Fruit fly (Drosophila melanogaster) whole organism, prepupa: ENCODE measurements around the gene smp-30.

Experiments used
- Blimp-1 ChIP-seq: fragments of 200-800 bp; sonication (Bioruptor generic); optimal IDR thresholded peaks from 3 replicates; lab custom pipeline; 2017; ENCODE audit warnings: missing biosample characterization, missing genetic modification characterization, mild to moderate bottlenecking, moderate library complexity, missing genetic modification reagents
- CG10669 ChIP-seq: fragments of 200-800 bp; sonication (Bioruptor generic); optimal IDR thresholded peaks from 3 replicates; lab custom pipeline; 2018; ENCODE audit warnings: missing biosample characterization, mild to moderate bottlenecking, missing genetic modification characterization, moderate library complexity
- CG11294 ChIP-seq: fragments of 200-800 bp; sonication (Bioruptor generic); IDR thresholded peaks from 2 replicates; pipeline ENCODE4 v1.3.6; 2022; ENCODE audit warnings: missing biosample characterization, missing genetic modification characterization
- CG11762 ChIP-seq: fragments of 200-800 bp; sonication (Bioruptor generic); optimal IDR thresholded peaks from 3 replicates; lab custom pipeline; 2016; ENCODE audit warnings: missing biosample characterization, missing genetic modification characterization; ENCODE audit not compliant: insufficient read depth
- CG15336 ChIP-seq: fragments of 200-800 bp; sonication (Bioruptor generic); IDR thresholded peaks from 2 replicates; pipeline ENCODE4 v1.3.6; 2022; ENCODE audit warnings: missing biosample characterization, missing genetic modification characterization
- CG1621 ChIP-seq: fragments of 200-800 bp; sonication (Bioruptor generic); optimal IDR thresholded peaks from 3 replicates; lab custom pipeline; 2018; ENCODE audit warnings: missing biosample characterization, mild to moderate bottlenecking, missing genetic modification characterization
- CG16779 ChIP-seq: fragments of 200-800 bp; sonication (Bioruptor generic); optimal IDR thresholded peaks from 3 replicates; lab custom pipeline; 2017; ENCODE audit warnings: missing biosample characterization, mild to moderate bottlenecking, missing genetic modification characterization
- CG3032 ChIP-seq: fragments of 200-800 bp; optimal IDR thresholded peaks from 2 replicates; lab custom pipeline; 2019; ENCODE audit warnings: missing biosample characterization, mild to moderate bottlenecking, missing genetic modification characterization, moderate library complexity
- CG31627 ChIP-seq: fragments of 200-800 bp; sonication (Bioruptor generic); optimal IDR thresholded peaks from 3 replicates; lab custom pipeline; 2016; ENCODE audit warnings: missing biosample characterization, missing genetic modification characterization
- CG32006 ChIP-seq: fragments of 200-800 bp; sonication (Bioruptor generic); optimal IDR thresholded peaks from 3 replicates; lab custom pipeline; 2017; ENCODE audit warnings: missing biosample characterization, mild to moderate bottlenecking, missing genetic modification characterization
- CG34406 ChIP-seq: fragments of 200-800 bp; sonication (Bioruptor generic); optimal IDR thresholded peaks from 3 replicates; lab custom pipeline; 2016; ENCODE audit warnings: missing biosample characterization, missing genetic modification characterization
- CG3919 ChIP-seq: fragments of 200-800 bp; sonication (Bioruptor generic); optimal IDR thresholded peaks from 3 replicates; lab custom pipeline; 2016; ENCODE audit warnings: missing biosample characterization, missing genetic modification characterization
- CG6163 ChIP-seq: fragments of 200-800 bp; sonication (Bioruptor generic); IDR thresholded peaks from 3 replicates; pipeline ENCODE4 v1.3.6; 2022; ENCODE audit warnings: missing biosample characterization, missing genetic modification characterization
- CG6792 ChIP-seq: fragments of 200-800 bp; sonication (Bioruptor generic); optimal IDR thresholded peaks from 3 replicates; lab custom pipeline; 2016; ENCODE audit warnings: missing biosample characterization, missing genetic modification characterization
- CG6808 ChIP-seq: fragments of 200-800 bp; sonication (Bioruptor generic); optimal IDR thresholded peaks from 3 replicates; lab custom pipeline; 2017; ENCODE audit warnings: missing biosample characterization, missing genetic modification characterization, mild to moderate bottlenecking, moderate library complexity, missing genetic modification reagents
- CG6854 ChIP-seq: fragments of 200-800 bp; sonication (Bioruptor generic); optimal IDR thresholded peaks from 2 replicates; lab custom pipeline; 2017; ENCODE audit warnings: missing biosample characterization, mild to moderate bottlenecking, missing genetic modification characterization
- CG7368 ChIP-seq: fragments of 200-800 bp; sonication (Bioruptor generic); optimal IDR thresholded peaks from 3 replicates; lab custom pipeline; 2016; ENCODE audit warnings: missing biosample characterization, missing genetic modification characterization
- CG9139 ChIP-seq: fragments of 200-800 bp; sonication (Bioruptor generic); optimal IDR thresholded peaks from 3 replicates; lab custom pipeline; 2017; ENCODE audit warnings: missing biosample characterization, mild to moderate bottlenecking, missing genetic modification characterization
- Eip78C ChIP-seq: fragments of 200-800 bp; sonication (Bioruptor generic); peaks from one replicate; lab custom pipeline; 2016; ENCODE audit warnings: missing biosample characterization, missing genetic modification characterization
- Eip93F ChIP-seq: fragments of 200-800 bp; sonication (Bioruptor generic); optimal IDR thresholded peaks from 2 replicates; lab custom pipeline; 2016; ENCODE audit warnings: missing biosample characterization, mild to moderate bottlenecking, missing genetic modification characterization
- Ets21C ChIP-seq: fragments of 200-800 bp; sonication (Bioruptor generic); optimal IDR thresholded peaks from 3 replicates; lab custom pipeline; 2016; ENCODE audit warnings: missing biosample characterization, missing genetic modification characterization
- Ets96B ChIP-seq: fragments of 200-800 bp; optimal IDR thresholded peaks from 2 replicates; lab custom pipeline; 2019; ENCODE audit warnings: missing biosample characterization, mild to moderate bottlenecking, missing genetic modification characterization, moderate library complexity
- Gug ChIP-seq: fragments of 200-800 bp; sonication (Bioruptor generic); IDR thresholded peaks from 2 replicates; pipeline ENCODE4 v1.3.6; 2022; ENCODE audit warnings: missing biosample characterization, missing genetic modification characterization
- Hr38 ChIP-seq: sonication (Bioruptor generic); optimal IDR thresholded peaks from 2 replicates; lab custom pipeline; 2016; ENCODE audit warnings: missing biosample characterization, missing genetic modification characterization
- Hr39 ChIP-seq: fragments of 200-800 bp; sonication (Bioruptor generic); optimal IDR thresholded peaks from 2 replicates; lab custom pipeline; 2016; ENCODE audit warnings: missing biosample characterization, missing genetic modification characterization
- Hr4 ChIP-seq: fragments of 200-800 bp; sonication (Bioruptor generic); optimal IDR thresholded peaks from 3 replicates; lab custom pipeline; 2016; ENCODE audit warnings: missing biosample characterization, missing genetic modification characterization
- OdsH ChIP-seq: fragments of 200-800 bp; sonication (Bioruptor generic); optimal IDR thresholded peaks from 3 replicates; lab custom pipeline; 2016; ENCODE audit warnings: missing biosample characterization, missing genetic modification characterization
- Smox ChIP-seq: fragments of 200-800 bp; sonication (Bioruptor generic); optimal IDR thresholded peaks from 3 replicates; lab custom pipeline; 2016; ENCODE audit warnings: missing biosample characterization, missing genetic modification characterization
- Sox14 ChIP-seq: fragments of 200-800 bp; sonication (Bioruptor generic); optimal IDR thresholded peaks from 3 replicates; lab custom pipeline; 2016; ENCODE audit warnings: missing biosample characterization, missing genetic modification characterization
- Sox15 ChIP-seq: fragments of 200-800 bp; sonication (Bioruptor generic); optimal IDR thresholded peaks from 3 replicates; lab custom pipeline; 2016; ENCODE audit warnings: missing biosample characterization, missing genetic modification characterization
- achi ChIP-seq: fragments of 200-800 bp; sonication (Bioruptor generic); optimal IDR thresholded peaks from 3 replicates; lab custom pipeline; 2016; ENCODE audit warnings: missing biosample characterization, missing genetic modification characterization
- dac ChIP-seq: fragments of 200-800 bp; sonication (Bioruptor generic); optimal IDR thresholded peaks from 2 replicates; lab custom pipeline; 2017; ENCODE audit warnings: missing biosample characterization, mild to moderate bottlenecking, missing genetic modification characterization
- eg ChIP-seq: fragments of 200-800 bp; sonication (Bioruptor generic); IDR thresholded peaks from 3 replicates; pipeline ENCODE4 v1.3.6; 2022; ENCODE audit warnings: missing biosample characterization, missing genetic modification characterization
- esn ChIP-seq: fragments of 200-800 bp; sonication (Bioruptor generic); optimal IDR thresholded peaks from 2 replicates; lab custom pipeline; 2016; ENCODE audit warnings: missing biosample characterization, mild to moderate bottlenecking, missing genetic modification characterization, moderate library complexity
- fd59A ChIP-seq: fragments of 200-800 bp; sonication (Bioruptor generic); optimal IDR thresholded peaks from 2 replicates; lab custom pipeline; 2017; ENCODE audit warnings: missing biosample characterization, mild to moderate bottlenecking, missing genetic modification characterization, missing genetic modification reagents
- fkh ChIP-seq: fragments of 200-800 bp; sonication (Bioruptor generic); optimal IDR thresholded peaks from 3 replicates; lab custom pipeline; 2017; ENCODE audit warnings: missing biosample characterization, mild to moderate bottlenecking, missing genetic modification characterization, moderate library complexity
- lz ChIP-seq: fragments of 200-800 bp; sonication (Bioruptor generic); optimal IDR thresholded peaks from 3 replicates; lab custom pipeline; 2016; ENCODE audit warnings: missing biosample characterization, missing genetic modification characterization
- net ChIP-seq: fragments of 200-800 bp; sonication (Bioruptor generic); optimal IDR thresholded peaks from 3 replicates; lab custom pipeline; 2016; ENCODE audit warnings: missing biosample characterization, missing genetic modification characterization
- pdm3 ChIP-seq: fragments of 200-800 bp; sonication (Bioruptor generic); optimal IDR thresholded peaks from 3 replicates; lab custom pipeline; 2016; ENCODE audit warnings: missing biosample characterization, missing genetic modification characterization
- spab ChIP-seq: fragments of 200-800 bp; sonication (Bioruptor generic); optimal IDR thresholded peaks from 2 replicates; lab custom pipeline; 2017; ENCODE audit warnings: missing biosample characterization, mild to moderate bottlenecking, missing genetic modification characterization, missing genetic modification reagents
- svp ChIP-seq: fragments of 200-800 bp; sonication (Bioruptor generic); peaks from one replicate; lab custom pipeline; 2016; ENCODE audit warnings: missing biosample characterization, missing genetic modification characterization
- vri ChIP-seq: fragments of 200-800 bp; sonication (Bioruptor generic); optimal IDR thresholded peaks from 3 replicates; lab custom pipeline; 2016; ENCODE audit warnings: missing biosample characterization, mild to moderate bottlenecking, missing genetic modification characterization

The smp-30 gene

DNA sequence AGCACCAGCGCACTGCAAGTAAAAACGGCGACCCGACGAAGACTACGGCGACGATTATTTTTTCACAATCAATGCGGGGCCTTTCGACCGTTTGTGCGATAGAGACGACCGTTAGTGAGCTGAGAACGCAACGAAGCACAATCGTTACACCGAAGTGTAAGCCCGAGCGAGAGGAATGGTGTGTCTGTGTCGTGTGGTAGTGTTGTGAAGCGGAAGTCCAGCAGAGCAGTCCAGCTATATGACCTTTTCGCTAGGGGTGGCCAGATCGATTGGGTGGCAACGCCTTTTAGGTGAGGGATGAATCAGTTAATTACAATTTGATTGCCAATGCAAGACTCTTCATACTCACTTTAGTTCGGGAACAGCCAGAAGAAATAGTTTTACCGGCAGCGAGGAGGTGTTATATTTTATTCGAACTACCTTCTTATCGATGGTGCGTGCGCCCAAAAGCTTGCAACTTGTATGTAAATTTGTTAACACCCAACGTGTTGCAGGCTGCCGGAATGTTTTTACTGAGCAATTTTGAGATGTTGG is 10.3 kb downstream of the smp-30 start (continued):
- TF ChIP-seq Sox14 (GFP tag; lab: Kevin White, UChicago) = peak; percentile 73
- TF ChIP-seq OdsH (GFP tag; lab: Kevin White, UChicago) = peak; percentile 38
- peak; percentile 65 for TF ChIP-seq CG9139 (GFP tag; lab: Kevin White, UChicago)
- TF ChIP-seq CG34406 = peak; percentile 30
- TF ChIP-seq net (GFP tag; lab: Kevin White, UChicago) = peak; percentile 42
- no peak for TF ChIP-seq Sox15
- TF ChIP-seq CG6163 (GFP tag; lab: Robert Waterston, UW) = peak; percentile 77
- no peak for TF ChIP-seq CG11294 (GFP tag; lab: Robert Waterston, UW)
- TF ChIP-seq Hr39 = peak; percentile 65
- TF ChIP-seq dac (GFP tag; lab: Kevin White, UChicago) = peak; percentile 11
- TF ChIP-seq Smox (GFP tag; lab: Kevin White, UChicago) = peak; percentile 34
- TF ChIP-seq achi = peak; percentile 40
- peak; percentile 2 for TF ChIP-seq fd59A (GFP tag; lab: Kevin White, UChicago)
- TF ChIP-seq Eip78C (GFP tag; lab: Kevin White, UChicago) = peak; percentile 77
- peak; percentile 66 for TF ChIP-seq CG6854
- peak; percentile 38 for TF ChIP-seq esn
- TF ChIP-seq eg (GFP tag; lab: Robert Waterston, UW) = peak; percentile 62
- TF ChIP-seq Gug = no peak
- TF ChIP-seq Hr38 (GFP tag; lab: Kevin White, UChicago) = no peak
- TF ChIP-seq lz (GFP tag; lab: Kevin White, UChicago) = peak; percentile 62
- TF ChIP-seq Blimp-1 (GFP tag; lab: Kevin White, UChicago) = no peak
- peak; percentile 28 for TF ChIP-seq CG16779
- peak; percentile 7 for TF ChIP-seq Ets96B (tag; lab: Kevin White, UChicago)
- TF ChIP-seq, all 60 proteins: peak for 47

DNA sequence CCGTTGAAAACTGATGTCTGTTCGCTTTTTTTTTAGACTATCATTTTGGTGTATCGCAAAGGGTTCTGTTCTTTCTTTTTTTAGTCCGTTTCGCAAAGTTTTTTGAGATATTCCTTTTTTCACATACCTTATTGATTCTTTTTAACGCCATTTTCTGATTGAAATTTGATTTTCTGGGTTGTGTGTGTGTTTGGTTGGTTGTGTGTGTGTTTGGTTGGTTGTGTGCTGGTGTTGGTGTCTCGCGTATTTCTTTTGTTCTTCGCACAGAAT is 10.9 kb downstream of the smp-30 start:
- TF ChIP-seq Ets96B (tag; lab: Kevin White, UChicago) (no peak), vri (GFP tag; lab: Kevin White, UChicago) (no peak), achi (no peak), OdsH (GFP tag; lab: Kevin White, UChicago) (no peak), net (GFP tag; lab: Kevin White, UChicago) (no peak), CG6808 (GFP tag; lab: Kevin White, UChicago) (no peak), CG34406 (no peak), CG10669 (GFP tag; lab: Kevin White, UChicago) (no peak), Eip93F (GFP tag; lab: Kevin White, UChicago) (no peak), CG32006 (GFP tag; lab: Kevin White, UChicago) (no peak), CG7368 (no peak), Smox (GFP tag; lab: Kevin White, UChicago) (no peak), lz (GFP tag; lab: Kevin White, UChicago) (no peak), Ets21C (no peak)

DNA sequence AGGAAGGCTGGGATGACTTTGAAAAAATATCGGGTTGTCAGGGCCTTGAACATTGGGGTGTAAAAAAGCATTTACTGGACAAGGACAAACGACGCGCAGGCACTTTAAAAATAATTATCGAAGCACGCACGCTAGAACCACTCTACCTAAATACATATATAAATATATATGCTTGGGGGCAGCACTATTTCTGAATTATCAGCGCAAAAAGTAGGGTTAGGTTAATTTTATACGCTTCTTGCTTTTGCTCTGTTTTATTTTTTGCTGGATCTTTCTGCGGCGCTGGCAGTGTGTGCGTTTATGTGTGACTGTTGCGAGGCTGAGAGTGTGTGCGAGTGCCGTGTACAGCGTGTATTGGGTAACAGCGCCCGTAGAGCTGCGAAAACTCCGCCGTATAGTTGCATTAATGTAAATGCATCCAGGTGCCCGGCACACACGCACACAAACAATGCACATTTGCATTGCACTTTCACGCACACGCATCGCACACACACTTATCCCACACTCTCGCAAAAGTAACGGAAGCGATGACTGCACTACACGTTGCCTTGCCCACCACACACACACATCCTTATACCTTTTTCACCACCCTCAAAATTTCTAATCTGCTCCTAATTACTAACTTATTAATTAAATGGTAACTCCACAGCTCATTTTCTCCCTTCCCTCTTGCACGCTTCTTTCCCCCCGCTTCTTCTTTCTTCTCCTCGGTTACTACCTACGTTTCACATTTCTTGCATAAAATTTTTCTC is 11.4 kb downstream of the smp-30 start:
- no peak for TF ChIP-seq OdsH (GFP tag; lab: Kevin White, UChicago)
- TF ChIP-seq CG15336 (GFP tag; lab: Robert Waterston, UW) = 0 out of 2 replicates have a peak, but pooled peaks have one; percentile 25
- TF ChIP-seq CG3919 (GFP tag; lab: Kevin White, UChicago) = peak; percentile 7
- peak; percentile 40; the same call in 1 of the 3 replicates for TF ChIP-seq CG6163 (GFP tag; lab: Robert Waterston, UW)
- peak; percentile 83 for TF ChIP-seq CG1621 (tag; lab: Kevin White, UChicago)

DNA sequence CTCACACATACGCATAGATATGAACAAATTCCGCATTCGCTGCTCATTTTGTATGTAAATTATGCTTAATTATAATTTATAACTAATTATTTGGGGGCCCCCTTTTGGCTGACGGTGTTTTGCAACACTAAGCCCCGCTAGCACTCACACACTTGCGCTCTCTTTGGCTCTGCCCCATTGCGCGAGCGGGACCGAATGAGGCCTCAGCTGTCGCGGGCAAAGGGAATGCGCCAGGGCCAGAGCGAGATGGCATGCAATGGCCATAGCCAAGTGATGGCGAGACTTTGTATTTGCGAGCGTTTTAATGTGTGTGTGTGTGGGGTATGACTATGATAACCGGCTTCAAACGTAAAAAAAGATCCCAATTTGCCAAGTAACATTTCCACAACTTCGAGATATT is 12.0 kb downstream of the smp-30 start:
- TF ChIP-seq CG3919 (GFP tag; lab: Kevin White, UChicago) (peak; percentile 24), CG6792 (no peak), spab (GFP tag; lab: Kevin White, UChicago) (peak; percentile 12), Hr4 (GFP tag; lab: Kevin White, UChicago) (no peak), Eip93F (GFP tag; lab: Kevin White, UChicago) (peak; percentile 45), CG6854 (peak; percentile 45), Ets21C (no peak), CG9139 (GFP tag; lab: Kevin White, UChicago) (peak; percentile 18), CG1621 (tag; lab: Kevin White, UChicago) (peak; percentile 47), CG31627 (no peak), CG3032 (tag; lab: Kevin White, UChicago) (peak; percentile 35), svp (GFP tag; lab: Kevin White, UChicago) (peak; percentile 74), Sox14 (GFP tag; lab: Kevin White, UChicago) (peak; percentile 21), CG6163 (GFP tag; lab: Robert Waterston, UW) (peak; percentile 73; the same call in 2 of the 3 replicates), fkh (GFP tag; lab: Kevin White, UChicago) (peak; percentile 50), pdm3 (no peak), vri (GFP tag; lab: Kevin White, UChicago) (peak; percentile 79), dac (GFP tag; lab: Kevin White, UChicago) (peak; percentile 18), Eip78C (GFP tag; lab: Kevin White, UChicago) (no peak), CG11762 (GFP tag; lab: Kevin White, UChicago) (no peak), fd59A (GFP tag; lab: Kevin White, UChicago) (peak; percentile 2), eg (GFP tag; lab: Robert Waterston, UW) (peak; percentile 66), Ets96B (tag; lab: Kevin White, UChicago) (peak; percentile 30), CG16779 (peak; percentile 22)
